Fruit fly (Drosophila melanogaster) whole organism: Measurements from ENCODE around the gene CG9915.

Experiments
- CG8478 ChIP-seq: fragments of >200 bp; optimal IDR thresholded peaks from 2 replicates; lab custom pipeline; 2018; ENCODE audit warnings: inconsistent platforms
- Dll ChIP-seq: fragments of >200 bp; optimal IDR thresholded peaks from 2 replicates; lab custom pipeline; 2017
- EcR ChIP-seq, 2 experiments: fragments of >200 bp; optimal IDR thresholded peaks; 2 replicates each; lab custom pipeline; 2017; ENCODE audit warnings: missing biosample characterization in 2 of 2, missing genetic modification characterization in 2 of 2, missing genetic modification reagents in 2 of 2
- pan ChIP-seq: fragments of >200 bp; optimal IDR thresholded peaks from 2 replicates; lab custom pipeline; 2017
- psq ChIP-seq: fragments of >200 bp; optimal IDR thresholded peaks from 2 replicates; lab custom pipeline; 2017
- usp ChIP-seq: fragments of >200 bp; optimal IDR thresholded peaks from 2 replicates; lab custom pipeline; 2017; ENCODE audit warnings: missing biosample characterization, missing genetic modification characterization, mixed read lengths

Gene CG9915

dm6 chrX:16279340-16279941 is 33.5 kb downstream of the CG9915 start:
- TF ChIP-seq Dll (lab: Kevin White, UChicago) (no peak), psq (lab: Kevin White, UChicago) (no peak), pan (lab: Kevin White, UChicago) (no peak), EcR (GFP tag; optimal IDR thresholded peaks at IDR 0.05; lab: Kevin White, UChicago) (no peak), usp (GFP tag; lab: Kevin White, UChicago) (no peak), CG8478 (no peak)

dm6 chrX:16278783-16279182 is 34.2 kb downstream of the CG9915 start:
- TF ChIP-seq EcR (GFP tag; optimal IDR thresholded peaks at IDR 0.05; lab: Kevin White, UChicago) (no peak), CG8478 (no peak), psq (lab: Kevin White, UChicago) (no peak), Dll (lab: Kevin White, UChicago) (no peak), usp (GFP tag; lab: Kevin White, UChicago) (no peak), pan (lab: Kevin White, UChicago) (no peak)

dm6 chrX:16277878-16278506 is 34.9 kb downstream of the CG9915 start, which contains the start of gene eas:
TSS of gene eas (plus strand) at chrX:16278328.
- TF ChIP-seq CG8478 (no peak), pan (lab: Kevin White, UChicago) (no peak), psq (lab: Kevin White, UChicago) (no peak), EcR (GFP tag; optimal IDR thresholded peaks at IDR 0.05; lab: Kevin White, UChicago) (no peak), usp (GFP tag; lab: Kevin White, UChicago) (no peak), Dll (lab: Kevin White, UChicago) (no peak)

dm6 chrX:16275854-16276338 is 37.0 kb downstream of the CG9915 start, which contains the start of the genes kat80 and Prosalpha4:
TSS of gene kat80 (minus strand) at chrX:16276180.
TSS of gene Prosalpha4 (plus strand) at chrX:16276270.
- TF ChIP-seq Dll (lab: Kevin White, UChicago): no peak
- no peak for TF ChIP-seq pan (lab: Kevin White, UChicago)
- TF ChIP-seq EcR (GFP tag; optimal IDR thresholded peaks at IDR 0.05; lab: Kevin White, UChicago): no peak
- TF ChIP-seq CG8478: no peak
- no peak for TF ChIP-seq psq (lab: Kevin White, UChicago)
- no peak for TF ChIP-seq usp (GFP tag; lab: Kevin White, UChicago)

- TF ChIP-seq psq (lab: Kevin White, UChicago) (no peak), pan (lab: Kevin White, UChicago) (no peak), Dll (lab: Kevin White, UChicago) (no peak), usp (GFP tag; lab: Kevin White, UChicago) (no peak), EcR (GFP tag; optimal IDR thresholded peaks at IDR 0.05; lab: Kevin White, UChicago) (no peak), CG8478 (no peak)
Observed at dm6 chrX:16275168-16275853, 37.6 kb downstream of the CG9915 start.

dm6 chrX:16270795-16271194 is 42.1 kb downstream of the CG9915 start, which contains the start of gene Mfe2:
TSS of gene Mfe2 (plus strand) at chrX:16270951.
- no peak for TF ChIP-seq pan (lab: Kevin White, UChicago)
- no peak for TF ChIP-seq Dll (lab: Kevin White, UChicago)
- TF ChIP-seq usp (GFP tag; lab: Kevin White, UChicago): no peak
- TF ChIP-seq CG8478: no peak
- no peak for TF ChIP-seq psq (lab: Kevin White, UChicago)
- no peak for TF ChIP-seq EcR (GFP tag; optimal IDR thresholded peaks at IDR 0.05; lab: Kevin White, UChicago)

- TF ChIP-seq pan (lab: Kevin White, UChicago) (no peak), CG8478 (no peak), usp (GFP tag; lab: Kevin White, UChicago) (no peak), Dll (lab: Kevin White, UChicago) (no peak), EcR (GFP tag; optimal IDR thresholded peaks at IDR 0.05; lab: Kevin White, UChicago) (no peak), psq (lab: Kevin White, UChicago) (no peak)
Observed at dm6 chrX:16266437-16266836, 46.5 kb downstream of the CG9915 start, which contains the start of gene CG12507. TSS of gene CG12507 (minus strand) at chrX:16266537.

dm6 chrX:16263415-16263814 is 49.5 kb downstream of the CG9915 start:
- TF ChIP-seq CG8478 (no peak), usp (GFP tag; lab: Kevin White, UChicago) (no peak), EcR (GFP tag; optimal IDR thresholded peaks at IDR 0.05; lab: Kevin White, UChicago) (no peak), pan (lab: Kevin White, UChicago) (no peak), psq (lab: Kevin White, UChicago) (no peak), Dll (lab: Kevin White, UChicago) (no peak)
